Fruit fly (Drosophila melanogaster): Measurements from ENCODE around the gene ppk31.

dm6 chr3R:27149884-27150676, 12.8 kb upstream of the ppk31 start:
- TF ChIP-seq toe (GFP tag; optimal IDR thresholded peaks at IDR 0.05) (no peak), kay (GFP tag; ENCODE audit: borderline replicate concordance) (peak; percentile 92), tj (GFP tag; optimal IDR thresholded peaks at IDR 0.05) (peak; percentile 97), CG1620 (GFP tag; optimal IDR thresholded peaks at IDR 0.05) (no peak), CG33017 (tag; optimal IDR thresholded peaks at IDR 0.05) (peak; percentile 11), CG5204 (GFP tag; optimal IDR thresholded peaks at IDR 0.05) (no peak), Clk (GFP tag; optimal IDR thresholded peaks at IDR 0.05) (no peak)
